ENCODE assay signal across 1 fruit fly cellular context in genomic region chr3R:21297387-21297956, dm6.
TF ChIP-seq lines count a peak whose summit lies in the region.

No protein-coding gene starts in this region.

TF ChIP-seq in whole organism, embryonic, 481 proteins besides CTCF, POLR2A, EP300 and RAD21 (continued from another document and continues in another):
- peak; percentile 84 for TF ChIP-seq CG12071 (GFP tag; optimal IDR thresholded peaks at IDR 0.05; lab: Kevin White, UChicago)
- no peak for TF ChIP-seq CG32532 (GFP tag; IDR thresholded peaks at IDR 0.05; lab: Robert Waterston, UW)
- no peak for TF ChIP-seq dysf (GFP tag; IDR thresholded peaks at IDR 0.05; lab: Robert Waterston, UW)
- TF ChIP-seq tup (GFP tag; optimal IDR thresholded peaks at IDR 0.05; lab: Kevin White, UChicago) = peak; percentile 58
- peak; percentile 78 for TF ChIP-seq ewg (GFP tag; optimal IDR thresholded peaks at IDR 0.05; lab: Kevin White, UChicago)
- TF ChIP-seq vfl (GFP tag; optimal IDR thresholded peaks at IDR 0.05; lab: Kevin White, UChicago) = no peak
- no peak for TF ChIP-seq gcm2 (GFP tag; optimal IDR thresholded peaks at IDR 0.05; lab: Kevin White, UChicago)
- TF ChIP-seq bigmax (GFP tag; optimal IDR thresholded peaks at IDR 0.05; lab: Kevin White, UChicago) = peak; percentile 59
- no peak for TF ChIP-seq Drgx (GFP tag; IDR thresholded peaks at IDR 0.05; lab: Robert Waterston, UW)
- TF ChIP-seq Aef1 (GFP tag; IDR thresholded peaks at IDR 0.05; lab: Robert Waterston, UW) = no peak
- peak; percentile 96 for TF ChIP-seq Asciz (GFP tag; optimal IDR thresholded peaks at IDR 0.05; lab: Kevin White, UChicago)
- no peak for TF ChIP-seq CG10366 (GFP tag; IDR thresholded peaks at IDR 0.05; lab: Robert Waterston, UW)
- TF ChIP-seq CG2199 (GFP tag; IDR thresholded peaks at IDR 0.05; lab: Robert Waterston, UW) = no peak
- TF ChIP-seq CHES-1-like (GFP tag; optimal IDR thresholded peaks at IDR 0.05; lab: Kevin White, UChicago) = peak; percentile 76
- peak; percentile 14 for TF ChIP-seq p53 (GFP tag; optimal IDR thresholded peaks at IDR 0.05; lab: Kevin White, UChicago)
- TF ChIP-seq Chrac-16 (GFP tag; optimal IDR thresholded peaks at IDR 0.05; lab: Kevin White, UChicago) = no peak
- TF ChIP-seq CG10979 (tag; optimal IDR thresholded peaks at IDR 0.05; lab: Kevin White, UChicago) = peak; percentile 46
- peak; percentile 31 for TF ChIP-seq fd96Cb (tag; optimal IDR thresholded peaks at IDR 0.05; lab: Kevin White, UChicago)
- TF ChIP-seq kni (GFP tag; optimal IDR thresholded peaks at IDR 0.05; lab: Kevin White, UChicago) = peak; percentile 98
- TF ChIP-seq CG15269 (tag; optimal IDR thresholded peaks at IDR 0.05; lab: Kevin White, UChicago) = peak; percentile 53
- peak; percentile 66 for TF ChIP-seq Hand (GFP tag; optimal IDR thresholded peaks at IDR 0.05; lab: Kevin White, UChicago)
- TF ChIP-seq pum (GFP tag; optimal IDR thresholded peaks at IDR 0.05; lab: Kevin White, UChicago) = peak; percentile 15
- no peak for TF ChIP-seq CG17612 (GFP tag; IDR thresholded peaks at IDR 0.05; lab: Robert Waterston, UW)
- peak; percentile 83 for TF ChIP-seq Sox100B (GFP tag; optimal IDR thresholded peaks at IDR 0.05; lab: Kevin White, UChicago)
- TF ChIP-seq pho (GFP tag; optimal IDR thresholded peaks at IDR 0.05; lab: Kevin White, UChicago) = peak; percentile 60
- peak; percentile 83 for TF ChIP-seq CG12769 (tag; optimal IDR thresholded peaks at IDR 0.05; lab: Kevin White, UChicago)
- TF ChIP-seq CG13775 (GFP tag; optimal IDR thresholded peaks at IDR 0.05; lab: Kevin White, UChicago) = peak; percentile 40
- no peak for TF ChIP-seq ranshi (GFP tag; IDR thresholded peaks at IDR 0.05; lab: Robert Waterston, UW)
- no peak for TF ChIP-seq pzg (GFP tag; optimal IDR thresholded peaks at IDR 0.05; lab: Kevin White, UChicago)
- TF ChIP-seq HLH54F (GFP tag; optimal IDR thresholded peaks at IDR 0.05; lab: Kevin White, UChicago) = no peak
- peak; percentile 79 for TF ChIP-seq CG5180 (GFP tag; optimal IDR thresholded peaks at IDR 0.05; lab: Kevin White, UChicago)
- peak; percentile 86 for TF ChIP-seq CG17912 (GFP tag; optimal IDR thresholded peaks at IDR 0.05; lab: Kevin White, UChicago)
- TF ChIP-seq CG1603 (tag; optimal IDR thresholded peaks at IDR 0.05; lab: Kevin White, UChicago) = peak; percentile 43
- no peak for TF ChIP-seq ken (GFP tag; IDR thresholded peaks at IDR 0.05; lab: Robert Waterston, UW)
- TF ChIP-seq CG16815 (GFP tag; optimal IDR thresholded peaks at IDR 0.05; lab: Kevin White, UChicago) = no peak
- peak; percentile 67 for TF ChIP-seq nerfin-1 (tag; optimal IDR thresholded peaks at IDR 0.05; lab: Kevin White, UChicago)
- TF ChIP-seq CG31224 (GFP tag; IDR thresholded peaks at IDR 0.05; lab: Robert Waterston, UW) = no peak
- no peak for TF ChIP-seq HLH4C (GFP tag; IDR thresholded peaks at IDR 0.05; lab: Robert Waterston, UW; ENCODE audit: partially characterized antibody)
- TF ChIP-seq Ptx1 (GFP tag; IDR thresholded peaks at IDR 0.05; lab: Robert Waterston, UW) = no peak
- TF ChIP-seq bab2 (GFP tag; optimal IDR thresholded peaks at IDR 0.05; lab: Kevin White, UChicago) = peak; percentile 75
- TF ChIP-seq CG10267 (tag; optimal IDR thresholded peaks at IDR 0.05; lab: Kevin White, UChicago) = peak; percentile 52
- TF ChIP-seq toy (GFP tag; IDR thresholded peaks at IDR 0.05; lab: Robert Waterston, UW) = no peak
- TF ChIP-seq zfh1 (GFP tag; IDR thresholded peaks at IDR 0.05; lab: Robert Waterston, UW) = no peak
- TF ChIP-seq ems (GFP tag; optimal IDR thresholded peaks at IDR 0.05; lab: Kevin White, UChicago) = no peak
- TF ChIP-seq disco-r (GFP tag; optimal IDR thresholded peaks at IDR 0.05; lab: Kevin White, UChicago) = peak; percentile 71
- TF ChIP-seq Ravus (GFP tag; IDR thresholded peaks at IDR 0.05; lab: Robert Waterston, UW) = no peak
- TF ChIP-seq Oaz (GFP tag; IDR thresholded peaks at IDR 0.05; lab: Robert Waterston, UW) = no peak
- TF ChIP-seq CG15479 (GFP tag; optimal IDR thresholded peaks at IDR 0.05; lab: Kevin White, UChicago) = peak; percentile 10
- TF ChIP-seq CG3995 (GFP tag; optimal IDR thresholded peaks at IDR 0.05; lab: Kevin White, UChicago) = no peak
- TF ChIP-seq CG10543 (GFP tag; optimal IDR thresholded peaks at IDR 0.05; lab: Kevin White, UChicago) = peak; percentile 96
- peak; percentile 88 for TF ChIP-seq oc (tag; optimal IDR thresholded peaks at IDR 0.05; lab: Kevin White, UChicago)
- peak; percentile 35 for TF ChIP-seq CG12942 (GFP tag; optimal IDR thresholded peaks at IDR 0.05; lab: Kevin White, UChicago)
- peak; percentile 40 for TF ChIP-seq YL-1 (GFP tag; optimal IDR thresholded peaks at IDR 0.05; lab: Kevin White, UChicago)
- peak; percentile 86 for TF ChIP-seq CrebB (tag; optimal IDR thresholded peaks at IDR 0.05; lab: Kevin White, UChicago)
- no peak for TF ChIP-seq gsb (GFP tag; IDR thresholded peaks at IDR 0.05; lab: Robert Waterston, UW)
- TF ChIP-seq ci (GFP tag; IDR thresholded peaks at IDR 0.05; lab: Robert Waterston, UW) = no peak
- TF ChIP-seq mld (GFP tag; IDR thresholded peaks at IDR 0.05; lab: Robert Waterston, UW; ENCODE audit: partially characterized antibody) = no peak
- TF ChIP-seq hb (GFP tag; IDR thresholded peaks at IDR 0.05; lab: Robert Waterston, UW; ENCODE audit: partially characterized antibody) = no peak
- no peak for TF ChIP-seq bowl (GFP tag; IDR thresholded peaks at IDR 0.05; lab: Robert Waterston, UW)
- peak; percentile 15 to 70 for TF ChIP-seq bsh (GFP tag; optimal IDR thresholded peaks at IDR 0.05; lab: Kevin White, UChicago)
- TF ChIP-seq onecut (GFP tag; IDR thresholded peaks at IDR 0.05; lab: Robert Waterston, UW) = peak; percentile 92
- TF ChIP-seq CG33213 (GFP tag; optimal IDR thresholded peaks at IDR 0.05; lab: Kevin White, UChicago) = peak; percentile 58
- no peak for TF ChIP-seq CG14441 (GFP tag; IDR thresholded peaks at IDR 0.05; lab: Robert Waterston, UW)
- TF ChIP-seq gt (GFP tag; IDR thresholded peaks at IDR 0.05; lab: Robert Waterston, UW) = no peak
- no peak for TF ChIP-seq CG31388 (GFP tag; optimal IDR thresholded peaks at IDR 0.05; lab: Kevin White, UChicago)
- TF ChIP-seq br (optimal IDR thresholded peaks at IDR 0.05; lab: Kevin White, UChicago) = no peak
- peak; percentile 88 for TF ChIP-seq CG2875 (GFP tag; optimal IDR thresholded peaks at IDR 0.05; lab: Kevin White, UChicago)
- TF ChIP-seq CG16779 (GFP tag; IDR thresholded peaks at IDR 0.05; lab: Robert Waterston, UW) = no peak
- TF ChIP-seq Hr51 (GFP tag; optimal IDR thresholded peaks at IDR 0.05; lab: Kevin White, UChicago) = peak; percentile 16 to 36
- TF ChIP-seq vvl (GFP tag; IDR thresholded peaks at IDR 0.05; lab: Robert Waterston, UW) = no peak
- TF ChIP-seq CG9932 (GFP tag; IDR thresholded peaks at IDR 0.05; lab: Robert Waterston, UW) = no peak
- TF ChIP-seq CG17568 (GFP tag; optimal IDR thresholded peaks at IDR 0.05; lab: Kevin White, UChicago) = peak; percentile 92
- no peak for TF ChIP-seq usp (GFP tag; optimal IDR thresholded peaks at IDR 0.05; lab: Kevin White, UChicago)
- TF ChIP-seq CG11695 (GFP tag; IDR thresholded peaks at IDR 0.05; lab: Robert Waterston, UW) = no peak
- no peak for TF ChIP-seq Nf-YA (GFP tag; IDR thresholded peaks at IDR 0.05; lab: Robert Waterston, UW)
- TF ChIP-seq MTF-1 (GFP tag; optimal IDR thresholded peaks at IDR 0.05; lab: Kevin White, UChicago; ENCODE audit: borderline replicate concordance) = peak; percentile 80
- TF ChIP-seq CG14014 (GFP tag; IDR thresholded peaks at IDR 0.05; lab: Robert Waterston, UW) = no peak
- no peak for TF ChIP-seq CG9817 (tag; optimal IDR thresholded peaks at IDR 0.05; lab: Kevin White, UChicago)
- no peak for TF ChIP-seq Hr39 (optimal IDR thresholded peaks at IDR 0.05; lab: Kevin White, UChicago)
- peak; percentile 67 for TF ChIP-seq CG11504 (tag; optimal IDR thresholded peaks at IDR 0.05; lab: Kevin White, UChicago)
- peak; percentile 66 for TF ChIP-seq Max (GFP tag; optimal IDR thresholded peaks at IDR 0.05; lab: Kevin White, UChicago)
- no peak for TF ChIP-seq fru (optimal IDR thresholded peaks at IDR 0.05; lab: Kevin White, UChicago)
- peak; percentile 32 for TF ChIP-seq CG12155 (GFP tag; optimal IDR thresholded peaks at IDR 0.05; lab: Kevin White, UChicago)
- no peak for TF ChIP-seq CG4617 (GFP tag; optimal IDR thresholded peaks at IDR 0.05; lab: Kevin White, UChicago; ENCODE audit: borderline replicate concordance)
- peak; percentile 85 for TF ChIP-seq CG4328 (GFP tag; optimal IDR thresholded peaks at IDR 0.05; lab: Kevin White, UChicago)
- TF ChIP-seq CG43689 (GFP tag; IDR thresholded peaks at IDR 0.05; lab: Robert Waterston, UW) = no peak
- peak; percentile 49 for TF ChIP-seq CG13123 (GFP tag; optimal IDR thresholded peaks at IDR 0.05; lab: Kevin White, UChicago)
- no peak for TF ChIP-seq phol (tag; optimal IDR thresholded peaks at IDR 0.05; lab: Kevin White, UChicago)
- peak; percentile 43 for TF ChIP-seq fd102C (GFP tag; optimal IDR thresholded peaks at IDR 0.05; lab: Kevin White, UChicago)
- peak; percentile 78 for TF ChIP-seq CG12104 (GFP tag; optimal IDR thresholded peaks at IDR 0.05; lab: Kevin White, UChicago)
- no peak for TF ChIP-seq sisA (GFP tag; IDR thresholded peaks at IDR 0.05; lab: Robert Waterston, UW)
- peak; percentile 28 for TF ChIP-seq Sry-δ (GFP tag; optimal IDR thresholded peaks at IDR 0.05; lab: Kevin White, UChicago)
- no peak for TF ChIP-seq NC2β (GFP tag; optimal IDR thresholded peaks at IDR 0.05; lab: Kevin White, UChicago)
- TF ChIP-seq MESR4 (GFP tag; optimal IDR thresholded peaks at IDR 0.05; lab: Kevin White, UChicago) = no peak
- peak; percentile 42 for TF ChIP-seq CG2116 (GFP tag; optimal IDR thresholded peaks at IDR 0.05; lab: Kevin White, UChicago)
- peak; percentile 32 for TF ChIP-seq tio (GFP tag; optimal IDR thresholded peaks at IDR 0.05; lab: Kevin White, UChicago)
- no peak for TF ChIP-seq ssp (GFP tag; IDR thresholded peaks at IDR 0.05; lab: Robert Waterston, UW)
- TF ChIP-seq danr (GFP tag; IDR thresholded peaks at IDR 0.05; lab: Robert Waterston, UW) = no peak
- TF ChIP-seq sd (tag; optimal IDR thresholded peaks at IDR 0.05; lab: Kevin White, UChicago) = peak; percentile 53
- no peak for TF ChIP-seq zen2 (GFP tag; IDR thresholded peaks at IDR 0.05; lab: Robert Waterston, UW; ENCODE audit: partially characterized antibody)
- TF ChIP-seq ap (GFP tag; IDR thresholded peaks at IDR 0.05; lab: Robert Waterston, UW) = no peak
- peak; percentile 32 for TF ChIP-seq pros (GFP tag; optimal IDR thresholded peaks at IDR 0.05; lab: Kevin White, UChicago)
- TF ChIP-seq CG18262 (tag; optimal IDR thresholded peaks at IDR 0.05; lab: Kevin White, UChicago) = peak; percentile 65
- TF ChIP-seq scrt (GFP tag; optimal IDR thresholded peaks at IDR 0.05; lab: Kevin White, UChicago) = peak; percentile 65
- no peak for TF ChIP-seq CG11093 (GFP tag; IDR thresholded peaks at IDR 0.05; lab: Robert Waterston, UW)
- peak; percentile 62 for TF ChIP-seq Jarid2 (GFP tag; optimal IDR thresholded peaks at IDR 0.05; lab: Kevin White, UChicago)
- peak in 1 of 2 experiments; percentile 48 for TF ChIP-seq eve (GFP tag; optimal IDR thresholded peaks at IDR 0.05; lab: Kevin White, UChicago)
- TF ChIP-seq CG13894 (tag; optimal IDR thresholded peaks at IDR 0.05; lab: Kevin White, UChicago) = peak; percentile 66
- peak; percentile 57 for TF ChIP-seq da (GFP tag; optimal IDR thresholded peaks at IDR 0.05; lab: Kevin White, UChicago)
- TF ChIP-seq CkIIα-i1 (GFP tag; IDR thresholded peaks at IDR 0.05; lab: Robert Waterston, UW) = no peak
- peak; percentile 47 for TF ChIP-seq CG8281 (tag; optimal IDR thresholded peaks at IDR 0.05; lab: Kevin White, UChicago)
- TF ChIP-seq CG6175 (GFP tag; IDR thresholded peaks at IDR 0.05; lab: Robert Waterston, UW) = no peak
- peak; percentile 81 for TF ChIP-seq CG15696 (tag; optimal IDR thresholded peaks at IDR 0.05; lab: Kevin White, UChicago)
- TF ChIP-seq Tbp (GFP tag; optimal IDR thresholded peaks at IDR 0.05; lab: Kevin White, UChicago) = no peak
- no peak for TF ChIP-seq rib (GFP tag; IDR thresholded peaks at IDR 0.05; lab: Robert Waterston, UW)
- TF ChIP-seq dmrt11E (tag; optimal IDR thresholded peaks at IDR 0.05; lab: Kevin White, UChicago) = peak; percentile 12
- no peak for TF ChIP-seq CG32772 (GFP tag; IDR thresholded peaks at IDR 0.05; lab: Robert Waterston, UW)
- no peak for TF ChIP-seq croc (GFP tag; conservative IDR thresholded peaks at IDR 0.05; lab: Robert Waterston, UW)
- TF ChIP-seq pfk (GFP tag; optimal IDR thresholded peaks at IDR 0.05; lab: Kevin White, UChicago) = peak; percentile 73
- TF ChIP-seq tap (tag; optimal IDR thresholded peaks at IDR 0.05; lab: Kevin White, UChicago) = peak; percentile 64
- no peak for TF ChIP-seq B-H1 (GFP tag; IDR thresholded peaks at IDR 0.05; lab: Robert Waterston, UW)
- peak; percentile 35 for TF ChIP-seq pnt (GFP tag; optimal IDR thresholded peaks at IDR 0.05; lab: Kevin White, UChicago)
- peak; percentile 81 for TF ChIP-seq sqz (GFP tag; optimal IDR thresholded peaks at IDR 0.05; lab: Kevin White, UChicago)
- peak; percentile 66 for TF ChIP-seq salm (tag; optimal IDR thresholded peaks at IDR 0.05; lab: Kevin White, UChicago)
- TF ChIP-seq Kr (GFP tag; optimal IDR thresholded peaks at IDR 0.05; lab: Kevin White, UChicago) = peak; percentile 52
- peak; percentile 67 for TF ChIP-seq NfI (GFP tag; optimal IDR thresholded peaks at IDR 0.05; lab: Kevin White, UChicago)
- no peak for TF ChIP-seq stwl (tag; optimal IDR thresholded peaks at IDR 0.05; lab: Kevin White, UChicago)
- peak; percentile 63 for TF ChIP-seq Mes4 (GFP tag; optimal IDR thresholded peaks at IDR 0.05; lab: Kevin White, UChicago)
- TF ChIP-seq CG9876 (GFP tag; optimal IDR thresholded peaks at IDR 0.05; lab: Kevin White, UChicago) = no peak
- no peak for TF ChIP-seq slp2 (GFP tag; optimal IDR thresholded peaks at IDR 0.05; lab: Kevin White, UChicago)
- TF ChIP-seq cato (GFP tag; optimal IDR thresholded peaks at IDR 0.05; lab: Kevin White, UChicago; ENCODE audit: borderline replicate concordance) = peak; percentile 19
- TF ChIP-seq CG7556 (GFP tag; optimal IDR thresholded peaks at IDR 0.05; lab: Kevin White, UChicago) = peak; percentile 76
- no peak for TF ChIP-seq Adf1 (GFP tag; IDR thresholded peaks at IDR 0.05; lab: Robert Waterston, UW)
- TF ChIP-seq ttk (GFP tag; IDR thresholded peaks at IDR 0.05; lab: Robert Waterston, UW) = no peak
- TF ChIP-seq Atf6 (GFP tag; IDR thresholded peaks at IDR 0.05; lab: Robert Waterston, UW) = no peak
- TF ChIP-seq chinmo (GFP tag; IDR thresholded peaks at IDR 0.05; lab: Robert Waterston, UW; ENCODE audit: partially characterized antibody) = no peak
- TF ChIP-seq CG4360 (GFP tag; IDR thresholded peaks at IDR 0.05; lab: Robert Waterston, UW) = no peak
